Fruit fly (Drosophila melanogaster): ENCODE measurements around the gene D19B.

D19B gene

dm6 chr3L:6173826-6174255, 10.9 kb downstream of the D19B start, which contains the start of the genes fmt and CG7376 (continued):
- TF ChIP-seq Bteb2 (GFP tag; optimal IDR thresholded peaks at IDR 0.05) (no peak), CG11398 (GFP tag; optimal IDR thresholded peaks at IDR 0.05) (no peak), croc (GFP tag; conservative IDR thresholded peaks at IDR 0.05) (no peak), CG7786 (GFP tag; optimal IDR thresholded peaks at IDR 0.05) (no peak), CG7745 (tag; optimal IDR thresholded peaks at IDR 0.05) (no peak), CG6854 (GFP tag; optimal IDR thresholded peaks at IDR 0.05) (no peak), CG7987 (GFP tag; optimal IDR thresholded peaks at IDR 0.05) (no peak), bbx (GFP tag; IDR thresholded peaks at IDR 0.05; ENCODE audit: partially characterized antibody) (peak; percentile 71), trem (tag; optimal IDR thresholded peaks at IDR 0.05) (peak; percentile 72), CG2712 (tag; optimal IDR thresholded peaks at IDR 0.05) (no peak), CG10462 (GFP tag; optimal IDR thresholded peaks at IDR 0.05) (no peak), CG4328 (GFP tag; optimal IDR thresholded peaks at IDR 0.05) (peak; percentile 11), zf30C (GFP tag; optimal IDR thresholded peaks at IDR 0.05) (no peak), CG8290 (GFP tag; optimal IDR thresholded peaks at IDR 0.05) (no peak), CG8290 (tag; optimal IDR thresholded peaks at IDR 0.05) (no peak), CG13287 (GFP tag; IDR thresholded peaks at IDR 0.05; ENCODE audit: partially characterized antibody) (peak; percentile 70), tna (GFP tag; IDR thresholded peaks at IDR 0.05; ENCODE audit: partially characterized antibody) (peak; percentile 84), CG10431 (GFP tag; optimal IDR thresholded peaks at IDR 0.05) (no peak), Rfx (GFP tag; IDR thresholded peaks at IDR 0.05) (no peak), Max (GFP tag; optimal IDR thresholded peaks at IDR 0.05) (peak; percentile 63), Six4 (GFP tag; optimal IDR thresholded peaks at IDR 0.05) (no peak), CG15514 (GFP tag; optimal IDR thresholded peaks at IDR 0.05) (no peak), CG11093 (GFP tag; IDR thresholded peaks at IDR 0.05) (no peak), D19A (tag; optimal IDR thresholded peaks at IDR 0.05) (no peak), hbn (GFP tag; IDR thresholded peaks at IDR 0.05; ENCODE audit: partially characterized antibody) (peak; percentile 40; the same call in 1 of the 2 replicates), CG1832 (GFP tag; optimal IDR thresholded peaks at IDR 0.05) (no peak), pita (GFP tag; optimal IDR thresholded peaks at IDR 0.05) (no peak), zen (tag; optimal IDR thresholded peaks at IDR 0.05) (peak; percentile 59), CG14441 (GFP tag; IDR thresholded peaks at IDR 0.05) (no peak), Hr3 (GFP tag; optimal IDR thresholded peaks at IDR 0.05) (peak; percentile 39), fu2 (GFP tag; optimal IDR thresholded peaks at IDR 0.05) (no peak), GATAe (GFP tag; conservative IDR thresholded peaks at IDR 0.05) (no peak), Bgb (GFP tag; IDR thresholded peaks at IDR 0.05; ENCODE audit: partially characterized antibody) (peak; percentile 71), CG7928 (GFP tag; optimal IDR thresholded peaks at IDR 0.05) (no peak), prd (optimal IDR thresholded peaks at IDR 0.05) (no peak), prd (GFP tag; IDR thresholded peaks at IDR 0.05) (peak; percentile 35; the same call in 1 of the 3 replicates), CG17612 (GFP tag; IDR thresholded peaks at IDR 0.05) (no peak), cad (GFP tag; optimal IDR thresholded peaks at IDR 0.05) (no peak), CG6689 (GFP tag; IDR thresholded peaks at IDR 0.05) (no peak), Stat92E (GFP tag; optimal IDR thresholded peaks at IDR 0.05) (peak in 1 of 3 experiments; percentile 64), ind (GFP tag; optimal IDR thresholded peaks at IDR 0.05) (peak; percentile 31), CG1529 (GFP tag; optimal IDR thresholded peaks at IDR 0.05) (no peak), Ets65A (GFP tag) (peak; percentile 42), vfl (GFP tag; optimal IDR thresholded peaks at IDR 0.05) (no peak), pzg (GFP tag; optimal IDR thresholded peaks at IDR 0.05) (peak; percentile 43), CG7556 (GFP tag; optimal IDR thresholded peaks at IDR 0.05) (no peak), Nf-YC (tag; optimal IDR thresholded peaks at IDR 0.05) (no peak), CG34224 (GFP tag; IDR thresholded peaks at IDR 0.05; ENCODE audit: partially characterized antibody) (peak; percentile 69; the same call in 2 of the 3 replicates), hb (GFP tag; IDR thresholded peaks at IDR 0.05; ENCODE audit: partially characterized antibody) (peak; percentile 86), CG3407 (GFP tag; optimal IDR thresholded peaks at IDR 0.05) (no peak), zen2 (GFP tag; IDR thresholded peaks at IDR 0.05; ENCODE audit: partially characterized antibody) (peak; percentile 54; the same call in 1 of the 3 replicates)

All from whole organism, embryonic.